Worm (Caenorhabditis elegans): ENCODE results near the gene cnc-10.

DNA sequence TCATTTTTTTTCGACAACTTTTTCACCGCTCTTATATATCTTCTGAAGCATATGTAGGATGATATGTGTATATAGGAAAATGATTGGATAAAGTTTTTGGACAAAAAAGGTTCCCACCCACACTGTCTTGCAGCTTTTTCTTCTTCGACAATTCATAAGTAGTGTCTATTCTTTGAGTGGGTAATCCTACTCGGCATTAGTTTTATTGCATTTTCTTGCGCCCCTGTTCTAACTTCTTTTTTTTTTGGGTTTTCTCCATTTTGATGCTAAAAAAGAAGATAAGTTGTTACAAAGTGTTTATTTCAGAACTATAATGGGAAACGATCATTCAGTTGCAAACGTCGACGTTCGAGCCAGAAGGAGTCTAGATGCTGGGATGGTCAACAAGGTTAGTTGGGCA is 48.7 kb upstream of the cnc-10 start, which contains the start of gene glb-3:
- TF ChIP-seq nhr-6 (tag; optimal IDR thresholded peaks at IDR 0.05) (no peak), nhr-10 (tag; optimal IDR thresholded peaks at IDR 0.05) (no peak), egl-43 (GFP tag; IDR thresholded peaks at IDR 0.05) (no peak), ceh-82 (tag; optimal IDR thresholded peaks at IDR 0.05) (no peak), mdt-29 (GFP tag; IDR thresholded peaks at IDR 0.05) (no peak), F37D6.2 (tag; optimal IDR thresholded peaks at IDR 0.05) (no peak), pha-4 (GFP tag; IDR thresholded peaks at IDR 0.05) (no peak), pha-4 (tag; optimal IDR thresholded peaks at IDR 0.05) (no peak), zip-2 (tag; optimal IDR thresholded peaks at IDR 0.05) (no peak), lim-7 (GFP tag; IDR thresholded peaks at IDR 0.05) (no peak), lsy-2 (tag; optimal IDR thresholded peaks at IDR 0.05) (no peak), unc-39 (tag; optimal IDR thresholded peaks at IDR 0.05) (no peak), egl-27 (tag; optimal IDR thresholded peaks at IDR 0.05) (no peak), snpc-4 (tag; optimal IDR thresholded peaks at IDR 0.05) (no peak), rbr-2 (tag; optimal IDR thresholded peaks at IDR 0.05) (no peak)
